Worm (Caenorhabditis elegans) whole organism, L4 larva: ENCODE measurements around the gene F22E5.1.

ENCODE experiments used
- ama-1 ChIP-seq: fragments of 150-350 bp; optimal IDR thresholded peaks from 2 replicates; lab custom pipeline; 2014; ENCODE audit warnings: inconsistent platforms, mixed read lengths
- dmd-8 ChIP-seq: fragments of 200-800 bp; sonication (Bioruptor generic); IDR thresholded peaks from 2 replicates; pipeline ENCODE4 v1.3.6; 2022; ENCODE audit warnings: missing genetic modification characterization, missing compliant biosample characterization
- dmd-9 ChIP-seq: fragments of 200-800 bp; sonication (Bioruptor generic); IDR thresholded peaks from 2 replicates; pipeline ENCODE4 v1.3.6; 2022; ENCODE audit warnings: missing genetic modification reagents, missing genetic modification characterization, missing compliant biosample characterization
- hmg-1.1 ChIP-seq: fragments of 200-800 bp; sonication (Bioruptor generic); IDR thresholded peaks from 2 replicates; pipeline ENCODE4 v1.3.6; 2022; ENCODE audit warnings: missing genetic modification reagents, missing genetic modification characterization, missing compliant biosample characterization

DNA sequence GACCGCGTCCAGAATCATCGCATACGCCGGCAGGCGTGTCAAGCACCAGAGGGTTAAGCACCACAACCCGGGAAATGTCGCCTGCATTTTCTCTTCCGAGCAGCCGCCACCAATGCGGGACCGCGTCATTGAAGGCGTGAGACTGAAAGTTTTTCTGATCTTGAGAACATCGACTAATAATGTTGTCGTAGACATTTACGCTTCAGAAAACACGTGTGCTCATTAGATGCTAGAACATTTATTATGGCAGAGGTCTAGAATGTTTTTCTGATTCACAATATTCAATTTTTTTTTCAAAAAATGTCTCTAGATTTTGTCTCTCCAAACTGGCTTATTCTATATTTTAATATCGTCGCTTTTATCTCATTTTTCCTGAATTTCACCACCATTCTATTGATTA is 17.0 kb upstream of the F22E5.1 start, which contains the start of gene sri-47:
- TF ChIP-seq hmg-1.1 (GFP tag; lab: Robert Waterston, UW), result no peak
- TF ChIP-seq ama-1, result no peak
- TF ChIP-seq dmd-9 (GFP tag; lab: Robert Waterston, UW), result no peak
- TF ChIP-seq dmd-8 (GFP tag; lab: Robert Waterston, UW), result no peak
